Worm (Caenorhabditis elegans) whole organism, young adult: ENCODE data around the gene F14F9.8.
A peak's percentile ranks its signal among the peaks of the same experiment; 100 is the strongest.

Experiments
- aptf-3 ChIP-seq: fragments of 200-800 bp; sonication (Bioruptor generic); IDR thresholded peaks from 2 replicates; pipeline ENCODE4 v1.3.6; 2022; ENCODE audit warnings: missing genetic modification characterization, missing compliant biosample characterization
- ceh-79 ChIP-seq: sonication (generic microtip); optimal IDR thresholded peaks from 2 replicates; lab custom pipeline; 2017; ENCODE audit warnings: mild to moderate bottlenecking, missing genetic modification characterization, missing compliant biosample characterization
- hrde-1 ChIP-seq: sonication (generic microtip); optimal IDR thresholded peaks from 2 replicates; lab custom pipeline; 2016; ENCODE audit warnings: missing genetic modification characterization, mild to moderate bottlenecking, missing compliant biosample characterization, moderate library complexity, missing genotype, missing genetic modification reagents, borderline replicate concordance
- lsl-1 ChIP-seq: fragments of 200-800 bp; sonication (Bioruptor generic); optimal IDR thresholded peaks from 2 replicates; lab custom pipeline; 2018; ENCODE audit warnings: mild to moderate bottlenecking, missing genetic modification characterization, moderate library complexity, missing compliant biosample characterization
- mcd-1 ChIP-seq: fragments of 200-800 bp; sonication (Bioruptor generic); IDR thresholded peaks from 2 replicates; pipeline ENCODE4 v1.3.6; 2022; ENCODE audit warnings: missing genetic modification reagents, missing genetic modification characterization, missing compliant biosample characterization
- nhr-80 ChIP-seq: sonication (generic microtip); optimal IDR thresholded peaks from 2 replicates; lab custom pipeline; 2016; ENCODE audit warnings: missing genetic modification characterization, missing compliant biosample characterization
- rpc-1 ChIP-seq, 2 experiments: fragments of 150-350 bp in 1 of 2; sonication (generic microtip) in 1 of 2; optimal IDR thresholded peaks; 2 replicates each; lab custom pipeline; 2014 to 2018; ENCODE audit warnings: missing biosample characterization in 1 of 2, missing genetic modification characterization in 1 of 2, missing genetic modification reagents in 1 of 2, missing genotype in 1 of 2
- ztf-22 ChIP-seq: fragments of 200-800 bp; sonication (Bioruptor generic); optimal IDR thresholded peaks from 2 replicates; lab custom pipeline; 2018; ENCODE audit warnings: mild to moderate bottlenecking, missing genetic modification characterization, moderate library complexity, missing compliant biosample characterization
- ztf-26 ChIP-seq: sonication (generic microtip); optimal IDR thresholded peaks from 2 replicates; lab custom pipeline; 2017; ENCODE audit warnings: missing genetic modification characterization, missing compliant biosample characterization

F14F9.8 gene

ce11 chrV:5177209-5177608 is 47.1 kb downstream of the F14F9.8 start, which contains the start of gene ugt-51:
Gene ugt-51 (minus strand): TSS chrV:5177309.
- TF ChIP-seq ceh-79 (tag; lab: Kevin White, UChicago) (no peak), nhr-80 (tag; lab: Kevin White, UChicago) (no peak), rpc-1 (optimal IDR thresholded peaks at IDR 0.05; lab: Kevin White, UChicago) (no peak), rpc-1 (tag; optimal IDR thresholded peaks at IDR 0.05; lab: Kevin White, UChicago) (no peak), ztf-26 (tag; lab: Kevin White, UChicago) (no peak)

- no peak for TF ChIP-seq hrde-1 (tag; lab: Kevin White, UChicago)
- peak; percentile 13 for TF ChIP-seq nhr-80 (tag; lab: Kevin White, UChicago)
- no peak for TF ChIP-seq mcd-1 (GFP tag; lab: Robert Waterston, UW)
- TF ChIP-seq ztf-22 (GFP tag; lab: Kevin White, UChicago) = no peak
- no peak for TF ChIP-seq lsl-1
- TF ChIP-seq aptf-3 (GFP tag; lab: Robert Waterston, UW) = no peak
These were observed 47.9 kb downstream of the F14F9.8 start for ce11 chrV:5178051-5178450.
